Worm (Caenorhabditis elegans) whole organism, L4 larva: ENCODE results near the gene R11D1.4.
A peak's percentile ranks its signal among the peaks of the same experiment; 100 is the strongest.

ENCODE experiments used
- F26F4.8 ChIP-seq: fragments of 200-800 bp; sonication (Bioruptor generic); conservative IDR thresholded peaks from 2 replicates; pipeline ENCODE4 v1.3.6; 2022; ENCODE audit warnings: missing genetic modification characterization, missing compliant biosample characterization
- F44E2.7 ChIP-seq: fragments of 200-800 bp; sonication (Bioruptor generic); IDR thresholded peaks from 2 replicates; pipeline ENCODE4 v2.1.2; 2022; ENCODE audit warnings: missing genetic modification characterization, missing compliant biosample characterization
- F49E8.2 ChIP-seq: sonication (generic microtip); optimal IDR thresholded peaks from 2 replicates; lab custom pipeline; 2016; ENCODE audit warnings: missing compliant biosample characterization, mild to moderate bottlenecking, missing genetic modification characterization, borderline replicate concordance
- R02D3.7 ChIP-seq: fragments of 150-350 bp; sonication (generic microtip); optimal IDR thresholded peaks from 3 replicates; lab custom pipeline; 2014; ENCODE audit warnings: missing biosample characterization, missing genetic modification characterization
- T20F7.1 ChIP-seq: fragments of 200-800 bp; sonication (Bioruptor generic); optimal IDR thresholded peaks from 2 replicates; lab custom pipeline; 2018; ENCODE audit warnings: mild to moderate bottlenecking, missing genetic modification characterization, missing compliant biosample characterization
- T26A8.4 ChIP-seq: fragments of 200-800 bp; sonication (Bioruptor generic); IDR thresholded peaks from 2 replicates; pipeline ENCODE4 v1.3.6; 2022; ENCODE audit warnings: missing genetic modification characterization, missing compliant biosample characterization
- Y75B8A.6 ChIP-seq: fragments of 200-800 bp; sonication (Bioruptor generic); IDR thresholded peaks from 2 replicates; pipeline ENCODE4 v1.3.6; 2022; ENCODE audit warnings: missing genetic modification reagents, missing genetic modification characterization, missing compliant biosample characterization
- ZK337.2 ChIP-seq: fragments of 200-800 bp; sonication (Bioruptor generic); IDR thresholded peaks from 2 replicates; pipeline ENCODE4 v1.3.6; 2022; ENCODE audit warnings: missing genetic modification reagents, missing genetic modification characterization, missing compliant biosample characterization
- aha-1 ChIP-seq: fragments of 150-350 bp; peaks from one replicate; lab custom pipeline; 2014; ENCODE audit warnings: missing biosample characterization, missing genetic modification characterization
- aly-2 ChIP-seq: sonication (generic microtip); optimal IDR thresholded peaks from 2 replicates; lab custom pipeline; 2018; ENCODE audit warnings: missing biosample characterization, missing genetic modification characterization
- attf-4 ChIP-seq: sonication (generic microtip); optimal IDR thresholded peaks from 3 replicates; lab custom pipeline; 2017; ENCODE audit warnings: missing biosample characterization, missing genetic modification characterization
- ctbp-1 ChIP-seq: fragments of 200-800 bp; sonication (Bioruptor generic); IDR thresholded peaks from 2 replicates; pipeline ENCODE4 v1.3.6; 2022; ENCODE audit warnings: missing genetic modification reagents, missing genetic modification characterization, missing compliant biosample characterization
- daf-12 ChIP-seq: fragments of 150-350 bp; optimal IDR thresholded peaks from 2 replicates; lab custom pipeline; 2014; ENCODE audit warnings: missing biosample characterization, missing genetic modification reagents, missing genetic modification characterization
- daf-16 ChIP-seq, 3 experiments: sonication (generic microtip); optimal IDR thresholded peaks; 2 replicates each; lab custom pipeline; 2016 to 2017; ENCODE audit warnings: missing genetic modification characterization in 3 of 3, missing genetic modification reagents in 3 of 3, mild to moderate bottlenecking in 2 of 3, missing compliant biosample characterization in 2 of 3, missing biosample characterization in 1 of 3, moderate library complexity in 1 of 3
- dpl-1 ChIP-seq: fragments of 150-350 bp; optimal IDR thresholded peaks from 2 replicates; lab custom pipeline; 2014; ENCODE audit warnings: missing biosample characterization, missing genetic modification reagents, missing genetic modification characterization
- duxl-1 ChIP-seq: sonication (generic microtip); optimal IDR thresholded peaks from 2 replicates; lab custom pipeline; 2016; ENCODE audit warnings: mild to moderate bottlenecking, missing genetic modification characterization, moderate library complexity, missing compliant biosample characterization; ENCODE audit not compliant: poor library complexity
- dve-1 ChIP-seq: sonication (generic microtip); optimal IDR thresholded peaks from 2 replicates; lab custom pipeline; 2017; ENCODE audit warnings: antibody characterized with exemption, mild to moderate bottlenecking, missing genetic modification characterization, missing compliant biosample characterization; ENCODE audit not compliant: insufficient read depth
- egl-27 ChIP-seq: sonication (generic microtip); optimal IDR thresholded peaks from 3 replicates; lab custom pipeline; 2017; ENCODE audit warnings: missing biosample characterization, missing genetic modification reagents, missing genetic modification characterization
- hif-1 ChIP-seq, 2 experiments: sonication (generic microtip); optimal IDR thresholded peaks; 2 replicates each; lab custom pipeline; 2016 to 2017; ENCODE audit warnings: missing compliant biosample characterization in 2 of 2, missing genetic modification characterization in 2 of 2, missing genetic modification reagents in 2 of 2, missing genotype in 2 of 2, mild to moderate bottlenecking in 1 of 2
- hlh-11 ChIP-seq: fragments of 200-800 bp; sonication (Bioruptor generic); optimal IDR thresholded peaks from 2 replicates; lab custom pipeline; 2018; ENCODE audit warnings: mild to moderate bottlenecking, missing genetic modification characterization, missing compliant biosample characterization
- lim-7 ChIP-seq: fragments of 200-800 bp; sonication (Bioruptor generic); IDR thresholded peaks from 2 replicates; pipeline ENCODE4 v1.3.6; 2022; ENCODE audit warnings: missing genetic modification characterization, missing compliant biosample characterization
- lin-13 ChIP-seq: fragments of 150-350 bp; optimal IDR thresholded peaks from 2 replicates; lab custom pipeline; 2014; ENCODE audit warnings: missing biosample characterization, missing genetic modification reagents, missing genetic modification characterization
- lin-15B ChIP-seq: fragments of 150-350 bp; sonication (generic microtip); optimal IDR thresholded peaks from 3 replicates; lab custom pipeline; 2014; ENCODE audit warnings: missing biosample characterization, missing genetic modification characterization
- lin-29 ChIP-seq: fragments of 200-800 bp; sonication (Bioruptor generic); IDR thresholded peaks from 2 replicates; pipeline ENCODE4 v1.3.6; 2022; ENCODE audit warnings: missing genetic modification reagents, missing genetic modification characterization, missing compliant biosample characterization
- lir-3 ChIP-seq: sonication (generic microtip); optimal IDR thresholded peaks from 2 replicates; lab custom pipeline; 2016; ENCODE audit warnings: mild to moderate bottlenecking, missing genetic modification characterization, missing compliant biosample characterization
- madf-9 ChIP-seq: fragments of 200-800 bp; sonication (Bioruptor generic); conservative IDR thresholded peaks from 2 replicates; pipeline ENCODE4 v1.3.6; 2022; ENCODE audit warnings: missing genetic modification reagents, missing genetic modification characterization, missing compliant biosample characterization
- mep-1 ChIP-seq: fragments of 150-350 bp; sonication (generic microtip); optimal IDR thresholded peaks from 3 replicates; lab custom pipeline; 2014; ENCODE audit warnings: missing biosample characterization, missing genetic modification characterization
- nhr-10 ChIP-seq: fragments of 150-350 bp; optimal IDR thresholded peaks from 2 replicates; lab custom pipeline; 2014; ENCODE audit warnings: missing biosample characterization, missing genetic modification characterization
- nhr-11 ChIP-seq: fragments of 150-350 bp; optimal IDR thresholded peaks from 2 replicates; lab custom pipeline; 2014; ENCODE audit warnings: missing biosample characterization, missing genetic modification characterization
- nhr-237 ChIP-seq: sonication (generic microtip); optimal IDR thresholded peaks from 2 replicates; lab custom pipeline; 2017; ENCODE audit warnings: missing biosample characterization, missing genetic modification characterization
- nhr-28 ChIP-seq: fragments of 150-350 bp; optimal IDR thresholded peaks from 2 replicates; lab custom pipeline; 2014; ENCODE audit warnings: missing biosample characterization, missing genetic modification characterization
- nhr-42 ChIP-seq: fragments of 200-800 bp; sonication (Bioruptor generic); IDR thresholded peaks from 2 replicates; pipeline ENCODE4 v1.3.6; 2022; ENCODE audit warnings: missing genetic modification characterization, missing compliant biosample characterization
- nhr-48 ChIP-seq: sonication (generic microtip); optimal IDR thresholded peaks from 2 replicates; lab custom pipeline; 2016; ENCODE audit warnings: mild to moderate bottlenecking, missing genetic modification characterization, missing compliant biosample characterization
- nhr-6 ChIP-seq: fragments of 150-350 bp; optimal IDR thresholded peaks from 2 replicates; lab custom pipeline; 2014; ENCODE audit warnings: missing biosample characterization, missing genetic modification characterization
- nhr-77 ChIP-seq: fragments of 150-350 bp; optimal IDR thresholded peaks from 2 replicates; lab custom pipeline; 2014; ENCODE audit warnings: missing biosample characterization, missing genetic modification characterization
- pha-4 ChIP-seq, 2 experiments: fragments of 150-350 bp in 1 of 2; fragments of 200-800 bp in 1 of 2; sonication (Bioruptor generic) in 1 of 2; IDR thresholded peaks in 1 of 2; optimal IDR thresholded peaks in 1 of 2; 2 replicates each; pipeline versions ENCODE4 v1.3.6 to Lab custom; 2014 to 2022; ENCODE audit warnings: missing genetic modification characterization in 2 of 2, missing genetic modification reagents in 2 of 2, missing biosample characterization in 1 of 2, missing compliant biosample characterization in 1 of 2
- php-3 ChIP-seq: fragments of 200-800 bp; sonication (Bioruptor generic); IDR thresholded peaks from 2 replicates; pipeline ENCODE4 v1.3.6; 2022; ENCODE audit warnings: missing genetic modification reagents, missing genetic modification characterization, missing compliant biosample characterization
- pqm-1 ChIP-seq: sonication (generic microtip); optimal IDR thresholded peaks from 2 replicates; lab custom pipeline; 2017; ENCODE audit warnings: missing biosample characterization, missing genetic modification characterization
- sdz-12 ChIP-seq: fragments of 200-800 bp; sonication (Bioruptor generic); optimal IDR thresholded peaks from 2 replicates; lab custom pipeline; 2018; ENCODE audit warnings: mild to moderate bottlenecking, missing genetic modification characterization, missing compliant biosample characterization
- snpc-1.2 ChIP-seq: fragments of 200-800 bp; sonication (Bioruptor generic); IDR thresholded peaks from 2 replicates; pipeline ENCODE4 v1.3.6; 2022; ENCODE audit warnings: missing genetic modification reagents, missing genetic modification characterization, missing compliant biosample characterization
- spr-3 ChIP-seq: fragments of 200-800 bp; sonication (Bioruptor generic); optimal IDR thresholded peaks from 2 replicates; lab custom pipeline; 2018; ENCODE audit warnings: mild to moderate bottlenecking, missing genetic modification characterization, missing compliant biosample characterization
- tag-97 ChIP-seq: fragments of 200-800 bp; sonication (Bioruptor generic); IDR thresholded peaks from 2 replicates; pipeline ENCODE4 v1.3.6; 2022; ENCODE audit warnings: missing genetic modification characterization, missing compliant biosample characterization
- unc-39 ChIP-seq: sonication (generic microtip); optimal IDR thresholded peaks from 2 replicates; lab custom pipeline; 2017; ENCODE audit warnings: missing biosample characterization, missing genetic modification characterization
- unc-62 ChIP-seq, 3 experiments: fragments of 150-350 bp in 1 of 3; sonication (generic microtip); optimal IDR thresholded peaks in 2 of 3; peaks in 1 of 3; 1 replicate in 1 of 3; 2 replicates in 2 of 3; lab custom pipeline; 2014 to 2017; ENCODE audit warnings: missing biosample characterization in 3 of 3, missing genetic modification characterization in 3 of 3, missing genetic modification reagents in 3 of 3, missing genotype in 1 of 3
- zfp-2 ChIP-seq: sonication (generic microtip); optimal IDR thresholded peaks from 2 replicates; lab custom pipeline; 2016; ENCODE audit warnings: mild to moderate bottlenecking, missing genetic modification characterization, missing compliant biosample characterization
- zip-2 ChIP-seq: fragments of 150-350 bp; optimal IDR thresholded peaks from 2 replicates; lab custom pipeline; 2014; ENCODE audit warnings: missing biosample characterization, missing genetic modification characterization
- ztf-7 ChIP-seq: fragments of 150-350 bp; optimal IDR thresholded peaks from 2 replicates; lab custom pipeline; 2014; ENCODE audit warnings: missing biosample characterization, missing genetic modification characterization

Gene R11D1.4

DNA sequence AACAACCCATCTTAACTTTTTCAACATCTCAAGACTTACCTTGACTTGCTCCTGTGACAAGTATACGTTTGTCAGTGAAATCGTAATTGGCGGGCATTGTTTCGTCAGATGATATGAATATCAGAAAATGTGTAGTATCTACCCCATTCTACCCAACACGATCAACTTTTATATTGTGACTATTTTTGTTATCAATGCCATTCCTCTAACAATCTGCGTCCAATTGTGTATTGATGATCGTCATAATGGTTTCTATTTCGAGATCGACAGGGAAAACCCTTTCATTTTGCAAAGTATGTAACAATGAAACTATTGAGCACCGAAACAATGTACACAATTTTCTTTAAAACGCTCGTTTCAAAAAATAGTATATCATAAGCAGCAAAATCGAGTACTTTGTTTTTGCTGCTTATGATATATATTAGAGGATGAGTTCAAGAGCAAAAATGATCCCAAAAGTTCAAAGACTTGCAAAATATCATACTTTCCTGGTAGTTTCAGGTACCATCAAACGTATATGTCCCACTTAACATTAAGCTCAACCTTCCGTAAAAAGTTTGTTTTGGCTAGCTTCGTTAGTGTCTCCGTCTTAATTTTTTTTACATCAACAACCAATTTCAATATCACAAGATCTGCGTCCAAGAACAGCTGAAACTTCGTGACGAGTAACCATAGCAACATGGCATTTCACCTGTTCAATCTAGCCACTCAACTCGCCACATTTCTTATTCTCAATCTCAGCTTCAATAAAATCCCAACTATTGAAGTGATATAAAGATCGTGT lies 19.6 kb upstream of the R11D1.4 start, which contains the start of the genes dhs-21 and xbx-9 (continued):
- TF ChIP-seq unc-62 (GFP tag; optimal IDR thresholded peaks at IDR 0.05 in 1 of 2; lab: Kevin White, UChicago), result peak in 1 of 2 experiments; percentile 95
- TF ChIP-seq unc-62 (tag; optimal IDR thresholded peaks at IDR 0.05; lab: Kevin White, UChicago), result no peak
- TF ChIP-seq lim-7 (GFP tag; lab: Robert Waterston, UW), result no peak
- no peak for TF ChIP-seq php-3 (GFP tag; lab: Robert Waterston, UW)
- TF ChIP-seq ztf-7 (tag; lab: Kevin White, UChicago), result peak; percentile 49
- peak; percentile 64 for TF ChIP-seq dve-1 (tag; lab: Kevin White, UChicago)
- peak; percentile 54 for TF ChIP-seq hlh-11
- TF ChIP-seq F26F4.8 (GFP tag; lab: Robert Waterston, UW), result no peak
- TF ChIP-seq nhr-11, result no peak
- peak; percentile 56 for TF ChIP-seq T20F7.1 (GFP tag; lab: Kevin White, UChicago)
- no peak for TF ChIP-seq lin-29 (GFP tag; lab: Robert Waterston, UW)
- TF ChIP-seq dpl-1 (GFP tag; lab: Kevin White, UChicago), result no peak
- TF ChIP-seq lin-13, result no peak
- TF ChIP-seq nhr-28, result peak; percentile 92
- TF ChIP-seq pqm-1 (tag; lab: Kevin White, UChicago), result peak; percentile 65
- TF ChIP-seq egl-27 (tag; lab: Kevin White, UChicago), result no peak
- TF ChIP-seq aly-2, result no peak
- no peak for TF ChIP-seq nhr-42 (GFP tag; lab: Robert Waterston, UW)
- TF ChIP-seq R02D3.7 (tag; lab: Kevin White, UChicago), result no peak
- TF ChIP-seq aha-1, result no peak
- TF ChIP-seq nhr-48 (tag; lab: Kevin White, UChicago), result no peak
- TF ChIP-seq snpc-1.2 (GFP tag; lab: Robert Waterston, UW), result no peak
- TF ChIP-seq zfp-2, result no peak
- TF ChIP-seq nhr-77, result peak; percentile 51
- no peak for TF ChIP-seq lin-15B
- no peak for TF ChIP-seq F44E2.7 (GFP tag; lab: Robert Waterston, UW)
- peak; percentile 62 for TF ChIP-seq nhr-6 (tag; lab: Kevin White, UChicago)
- no peak for TF ChIP-seq tag-97 (GFP tag; lab: Robert Waterston, UW)

- TF ChIP-seq nhr-77 (peak; percentile 55), hlh-11 (peak; percentile 19), nhr-42 (GFP tag; lab: Robert Waterston, UW) (no peak), F49E8.2 (tag; lab: Kevin White, UChicago) (no peak), nhr-28 (peak; percentile 61), dve-1 (tag; lab: Kevin White, UChicago) (peak; percentile 42), daf-16 (GFP tag; optimal IDR thresholded peaks at IDR 0.05; lab: Kevin White, UChicago) (no peak), daf-16 (tag; optimal IDR thresholded peaks at IDR 0.05; lab: Kevin White, UChicago) (peak; percentile 56), sdz-12 (no peak), pqm-1 (tag; lab: Kevin White, UChicago) (peak; percentile 58)
- TF ChIP-seq, all 104 proteins: peak for 6
These were observed 18.7 kb upstream of the R11D1.4 start for ce11 chrV:12732734-12733133.

- TF ChIP-seq ZK337.2 (no peak), attf-4 (no peak), hif-1 (tag; optimal IDR thresholded peaks at IDR 0.05; lab: Kevin White, UChicago) (no peak), mep-1 (tag; lab: Kevin White, UChicago) (no peak), T26A8.4 (GFP tag; lab: Robert Waterston, UW) (no peak), madf-9 (no peak), duxl-1 (no peak), ctbp-1 (GFP tag; lab: Robert Waterston, UW) (no peak), nhr-10 (no peak), lir-3 (no peak), pha-4 (GFP tag; IDR thresholded peaks at IDR 0.05; lab: Robert Waterston, UW) (no peak), pha-4 (tag; optimal IDR thresholded peaks at IDR 0.05; lab: Kevin White, UChicago) (no peak), zip-2 (no peak), lin-13 (no peak), Y75B8A.6 (GFP tag; lab: Robert Waterston, UW) (no peak), unc-39 (no peak), nhr-237 (tag; lab: Kevin White, UChicago) (no peak), daf-12 (tag; lab: Kevin White, UChicago) (no peak), spr-3 (GFP tag; lab: Kevin White, UChicago) (no peak)
These were observed 15.2 kb upstream of the R11D1.4 start, which contains the start of gene R11D1.10 for ce11 chrV:12729220-12729619. Gene R11D1.10, plus strand, starts transcription at chrV:12729520.
